Worm (Caenorhabditis elegans) whole organism, late embryonic: ENCODE results near the gene Y54E2A.4.

Experiments
- F13H6.1 ChIP-seq: sonication (generic microtip); optimal IDR thresholded peaks from 2 replicates; lab custom pipeline; 2016; ENCODE audit warnings: missing genetic modification characterization, missing compliant biosample characterization
- T23F11.4 ChIP-seq: fragments of 200-800 bp; sonication (Bioruptor generic); optimal IDR thresholded peaks from 2 replicates; lab custom pipeline; 2018; ENCODE audit warnings: mild to moderate bottlenecking, missing genetic modification characterization, missing compliant biosample characterization
- ceh-14 ChIP-seq: sonication (generic microtip); optimal IDR thresholded peaks from 2 replicates; lab custom pipeline; 2016; ENCODE audit warnings: missing genotype, missing genetic modification characterization, missing compliant biosample characterization
- ceh-2 ChIP-seq: sonication (generic microtip); optimal IDR thresholded peaks from 2 replicates; lab custom pipeline; 2016; ENCODE audit warnings: missing genotype, missing genetic modification characterization, missing compliant biosample characterization
- ceh-24 ChIP-seq: sonication (generic microtip); optimal IDR thresholded peaks from 2 replicates; lab custom pipeline; 2016; ENCODE audit warnings: mild to moderate bottlenecking, missing genetic modification characterization, missing compliant biosample characterization
- ceh-45 ChIP-seq: fragments of 200-800 bp; sonication (Bioruptor generic); IDR thresholded peaks from 2 replicates; pipeline ENCODE4 v1.3.6; 2022; ENCODE audit warnings: missing genetic modification reagents, missing genetic modification characterization, missing compliant biosample characterization
- che-1 ChIP-seq: sonication (generic microtip); optimal IDR thresholded peaks from 2 replicates; lab custom pipeline; 2016; ENCODE audit warnings: mild to moderate bottlenecking, missing genetic modification characterization, missing compliant biosample characterization
- dmd-4 ChIP-seq: sonication (generic microtip); optimal IDR thresholded peaks from 2 replicates; lab custom pipeline; 2016; ENCODE audit warnings: borderline replicate concordance, missing genetic modification characterization, missing compliant biosample characterization
- elt-4 ChIP-seq: sonication (generic microtip); optimal IDR thresholded peaks from 2 replicates; lab custom pipeline; 2016; ENCODE audit warnings: missing genetic modification characterization, missing compliant biosample characterization
- fax-1 ChIP-seq: sonication (generic microtip); optimal IDR thresholded peaks from 2 replicates; lab custom pipeline; 2016; ENCODE audit warnings: missing genotype, missing genetic modification characterization, missing compliant biosample characterization
- fkh-6 ChIP-seq: sonication (generic microtip); optimal IDR thresholded peaks from 2 replicates; lab custom pipeline; 2016; ENCODE audit warnings: missing genetic modification characterization, missing compliant biosample characterization
- gmeb-2 ChIP-seq: sonication (generic microtip); optimal IDR thresholded peaks from 2 replicates; lab custom pipeline; 2016; ENCODE audit warnings: missing genetic modification characterization, inconsistent platforms, missing compliant biosample characterization
- hlh-30 ChIP-seq: sonication (generic microtip); optimal IDR thresholded peaks from 2 replicates; lab custom pipeline; 2017; ENCODE audit warnings: antibody characterized with exemption, missing genetic modification characterization, missing compliant biosample characterization; ENCODE audit not compliant: insufficient read depth
- hlh-6 ChIP-seq: sonication (generic microtip); optimal IDR thresholded peaks from 2 replicates; lab custom pipeline; 2016; ENCODE audit warnings: missing genotype, missing genetic modification characterization, missing compliant biosample characterization
- lin-11 ChIP-seq: fragments of 200-800 bp; sonication (Bioruptor generic); optimal IDR thresholded peaks from 2 replicates; lab custom pipeline; 2018; ENCODE audit warnings: mild to moderate bottlenecking, missing genetic modification characterization, missing compliant biosample characterization
- madf-2 ChIP-seq: sonication (generic microtip); optimal IDR thresholded peaks from 2 replicates; lab custom pipeline; 2017; ENCODE audit warnings: missing genetic modification characterization, missing compliant biosample characterization
- mec-3 ChIP-seq: sonication (generic microtip); optimal IDR thresholded peaks from 2 replicates; lab custom pipeline; 2016; ENCODE audit warnings: borderline replicate concordance, missing genetic modification characterization, missing compliant biosample characterization
- nfya-1 ChIP-seq: sonication (generic microtip); optimal IDR thresholded peaks from 2 replicates; lab custom pipeline; 2017; ENCODE audit warnings: missing genetic modification characterization, mild to moderate bottlenecking, missing compliant biosample characterization, antibody characterized with exemption, moderate library complexity
- pag-3 ChIP-seq: sonication (generic microtip); optimal IDR thresholded peaks from 2 replicates; lab custom pipeline; 2016; ENCODE audit warnings: missing compliant biosample characterization, missing genetic modification characterization, borderline replicate concordance
- ref-2 ChIP-seq: sonication (generic microtip); optimal IDR thresholded peaks from 2 replicates; lab custom pipeline; 2016; ENCODE audit warnings: missing genetic modification characterization, missing compliant biosample characterization
- rnt-1 ChIP-seq: sonication (generic microtip); optimal IDR thresholded peaks from 2 replicates; lab custom pipeline; 2016; ENCODE audit warnings: missing genetic modification characterization, missing compliant biosample characterization
- ttx-3 ChIP-seq: sonication (generic microtip); optimal IDR thresholded peaks from 2 replicates; lab custom pipeline; 2016; ENCODE audit warnings: missing genetic modification reagents, missing genetic modification characterization, missing compliant biosample characterization
- unc-42 ChIP-seq: sonication (generic microtip); optimal IDR thresholded peaks from 2 replicates; lab custom pipeline; 2016; ENCODE audit warnings: missing genotype, missing genetic modification characterization, missing compliant biosample characterization
- unc-86 ChIP-seq: sonication (generic microtip); optimal IDR thresholded peaks from 2 replicates; lab custom pipeline; 2016; ENCODE audit warnings: missing genetic modification characterization, missing compliant biosample characterization
- zip-5 ChIP-seq: sonication (generic microtip); optimal IDR thresholded peaks from 2 replicates; lab custom pipeline; 2016; ENCODE audit warnings: missing genetic modification characterization, missing compliant biosample characterization
- ztf-16 ChIP-seq: sonication (generic microtip); optimal IDR thresholded peaks from 2 replicates; lab custom pipeline; 2017; ENCODE audit warnings: missing genetic modification characterization, missing compliant biosample characterization

The Y54E2A.4 gene

ce11 chrII:14739143-14739542 is 15.3 kb upstream of the Y54E2A.4 start, which contains the start of gene npr-34:
npr-34 (minus strand) TSS chrII:14739243.
- TF ChIP-seq ceh-45 (GFP tag; lab: Robert Waterston, UW), result no peak
- TF ChIP-seq ceh-14 (tag; lab: Kevin White, UChicago), result no peak
- no peak for TF ChIP-seq ceh-2 (tag; lab: Kevin White, UChicago)

- TF ChIP-seq F13H6.1 (tag; lab: Kevin White, UChicago) (no peak), T23F11.4 (GFP tag; lab: Kevin White, UChicago) (no peak), zip-5 (tag; lab: Kevin White, UChicago) (no peak), dmd-4 (tag; lab: Kevin White, UChicago) (no peak), mec-3 (tag; lab: Kevin White, UChicago) (no peak), ttx-3 (tag; lab: Kevin White, UChicago) (no peak), unc-86 (no peak), fax-1 (tag; lab: Kevin White, UChicago) (no peak)
Measured at ce11 chrII:14745127-14745526, 9.3 kb upstream of the Y54E2A.4 start.

DNA sequence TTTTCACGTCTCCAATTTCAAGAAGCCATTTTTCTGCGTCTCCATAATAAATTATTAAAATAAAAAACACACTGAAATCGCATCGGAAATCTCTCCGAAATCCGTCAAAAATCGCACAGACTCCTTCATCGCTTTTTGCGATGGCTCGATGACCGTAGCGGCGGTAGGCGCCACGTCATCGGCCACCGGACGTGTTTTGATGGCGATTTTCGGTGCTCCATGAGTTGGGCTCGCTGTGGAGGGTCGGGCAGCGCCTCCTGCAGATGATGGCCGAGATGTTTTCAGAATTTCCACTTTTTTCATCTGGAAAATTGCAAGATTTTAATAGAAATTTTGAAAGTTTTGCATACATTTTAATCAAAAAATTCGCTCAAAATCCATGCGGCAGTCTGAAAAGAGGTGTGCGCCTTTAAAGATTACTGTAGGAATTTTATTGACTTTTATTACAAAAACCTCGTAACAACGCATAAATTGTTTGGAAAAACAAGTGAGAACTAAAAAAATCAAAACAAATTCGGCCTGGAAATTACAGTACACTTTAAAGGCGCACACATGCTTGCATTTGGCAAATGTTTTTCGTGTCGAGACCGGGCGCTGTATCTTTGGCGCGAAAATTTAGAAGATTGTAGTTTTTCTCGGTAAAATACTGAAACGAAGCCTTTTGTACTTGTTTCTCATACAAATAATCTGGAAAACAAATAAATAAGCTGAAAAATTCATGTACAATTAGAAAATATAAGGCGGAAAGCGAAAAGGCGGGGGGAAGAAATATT is 2.0 kb upstream of the Y54E2A.4 start, which contains the start of gene smg-9:
Gene smg-9, minus strand, starts transcription at position 663 of the 773 bp plus-strand sequence.
- TF ChIP-seq unc-42 (tag; lab: Kevin White, UChicago), result no peak
- no peak for TF ChIP-seq ztf-16 (tag; lab: Kevin White, UChicago)
- no peak for TF ChIP-seq elt-4 (tag; lab: Kevin White, UChicago)
- no peak for TF ChIP-seq che-1 (tag; lab: Kevin White, UChicago)
- no peak for TF ChIP-seq madf-2 (tag; lab: Kevin White, UChicago)
- TF ChIP-seq, all 69 proteins: peak for 0

- TF ChIP-seq ceh-24 (tag; lab: Kevin White, UChicago) (no peak), mec-3 (tag; lab: Kevin White, UChicago) (no peak), F13H6.1 (tag; lab: Kevin White, UChicago) (no peak)
Measured at ce11 chrII:14753246-14753645, 1.2 kb upstream of the Y54E2A.4 start.

DNA sequence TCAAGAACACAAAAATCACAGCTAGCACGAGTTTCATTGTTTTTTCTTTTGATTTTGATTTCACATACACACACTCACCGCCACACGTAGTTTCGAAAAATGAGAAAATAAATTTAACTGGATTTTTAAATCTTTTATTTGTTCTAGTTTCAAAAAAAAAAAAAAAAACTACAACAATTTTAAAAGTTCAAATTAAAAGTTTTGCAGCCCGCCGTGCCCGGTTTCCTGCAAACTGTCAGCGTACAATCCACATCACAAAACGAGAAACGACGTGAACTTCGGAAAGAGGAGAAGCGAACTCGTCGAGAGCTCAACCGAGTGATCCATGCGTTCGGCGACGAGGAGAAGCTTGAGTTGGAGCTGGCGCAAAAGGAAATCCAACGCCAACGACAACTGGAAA is 3.3 kb downstream of the Y54E2A.4 start, which contains the start of gene Y54E2A.5:
Gene Y54E2A.5, minus strand, starts transcription at position 101 of the 400 bp plus-strand sequence.
- no peak for TF ChIP-seq madf-2 (tag; lab: Kevin White, UChicago)
- no peak for TF ChIP-seq unc-42 (tag; lab: Kevin White, UChicago)
- TF ChIP-seq elt-4 (tag; lab: Kevin White, UChicago), result no peak

DNA sequence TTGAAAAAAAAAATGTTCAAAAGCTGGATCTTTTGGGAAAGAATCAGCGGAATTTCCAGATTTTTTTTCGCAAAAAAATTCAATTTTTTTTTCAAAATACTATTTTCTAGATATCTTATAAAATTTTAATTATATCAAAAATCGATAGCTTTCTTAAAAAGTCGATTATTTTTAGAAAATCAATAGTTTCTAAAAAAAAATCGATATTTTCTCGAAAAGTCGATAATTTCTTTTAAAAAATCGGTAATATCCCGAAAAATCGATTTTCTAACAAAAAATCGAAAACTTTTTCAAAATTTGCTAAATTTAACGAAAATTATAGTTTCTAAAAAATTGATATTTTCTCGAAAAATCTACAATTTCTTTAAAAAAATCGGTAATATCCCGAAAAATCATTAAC is 14.4 kb downstream of the Y54E2A.4 start:
- TF ChIP-seq hlh-6 (tag; lab: Kevin White, UChicago), result no peak

DNA sequence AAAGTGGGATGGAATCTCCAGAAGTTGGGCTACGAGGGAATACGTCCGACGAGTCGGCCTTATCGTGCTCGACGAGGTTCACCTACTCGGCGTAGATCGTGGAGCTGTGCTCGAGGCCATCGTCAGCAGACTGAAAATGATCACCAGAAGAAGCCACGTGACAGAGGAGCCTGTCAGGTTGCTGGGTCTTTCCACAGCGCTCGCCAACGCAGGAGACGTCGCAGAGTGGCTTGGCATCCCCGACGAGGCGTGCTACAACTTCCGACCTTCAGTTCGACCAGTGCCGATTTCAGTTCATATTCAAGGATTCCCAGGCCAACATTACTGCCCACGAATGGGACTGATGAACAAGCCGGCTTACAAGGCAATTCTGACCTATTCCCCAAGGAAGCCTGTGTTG is 16.7 kb downstream of the Y54E2A.4 start:
- TF ChIP-seq lin-11 (no peak), dmd-4 (tag; lab: Kevin White, UChicago) (no peak), ceh-24 (tag; lab: Kevin White, UChicago) (no peak), ref-2 (tag; lab: Kevin White, UChicago) (no peak), gmeb-2 (no peak), rnt-1 (tag; lab: Kevin White, UChicago) (no peak), fkh-6 (tag; lab: Kevin White, UChicago) (no peak), pag-3 (tag; lab: Kevin White, UChicago) (no peak), hlh-30 (tag; lab: Kevin White, UChicago) (no peak), nfya-1 (tag; lab: Kevin White, UChicago) (no peak), ceh-2 (tag; lab: Kevin White, UChicago) (no peak)
